Fruit fly (Drosophila melanogaster): ENCODE measurements around the gene CG42526.

CG42526 gene

dm6 chr3L:9460775-9461491 lies 25.7 kb upstream of the CG42526 start, which contains the start of the genes CG3434 and CG44838 (continued):
- peak; percentile 36 for TF ChIP-seq MTF-1 (GFP tag; optimal IDR thresholded peaks at IDR 0.05; ENCODE audit: borderline replicate concordance)
- peak; percentile 37 for TF ChIP-seq salm (tag; optimal IDR thresholded peaks at IDR 0.05)
- TF ChIP-seq slbo (GFP tag; IDR thresholded peaks at IDR 0.05), result peak; percentile 81
- TF ChIP-seq MBD-R2 (GFP tag; IDR thresholded peaks at IDR 0.05), result peak; percentile 74
- no peak for TF ChIP-seq CG2129 (GFP tag; IDR thresholded peaks at IDR 0.05; ENCODE audit: partially characterized antibody)
- TF ChIP-seq CG32767 (GFP tag; IDR thresholded peaks at IDR 0.05), result no peak; the same call in 1 of the 2 replicates
- TF ChIP-seq CG6272 (GFP tag; IDR thresholded peaks at IDR 0.05), result peak; percentile 76; the same call in 1 of the 2 replicates
- TF ChIP-seq gce (GFP tag; IDR thresholded peaks at IDR 0.05), result no peak
- TF ChIP-seq NFAT (GFP tag; IDR thresholded peaks at IDR 0.05), result peak; percentile 56
- peak; percentile 48 for TF ChIP-seq Dip3 (GFP tag; optimal IDR thresholded peaks at IDR 0.05)
- TF ChIP-seq nom (GFP tag; optimal IDR thresholded peaks at IDR 0.05), result peak; percentile 51
- no peak; the same call in 2 of the 3 replicates for TF ChIP-seq CG11560 (tag; IDR thresholded peaks at IDR 0.05)
- TF ChIP-seq CG8944 (GFP tag; optimal IDR thresholded peaks at IDR 0.05), result peak; percentile 55
- TF ChIP-seq CG9609 (GFP tag; optimal IDR thresholded peaks at IDR 0.05), result peak; percentile 53
- peak; percentile 70; the same call in 1 of the 3 replicates for TF ChIP-seq ken (GFP tag; IDR thresholded peaks at IDR 0.05)
- TF ChIP-seq CG8290 (GFP tag; optimal IDR thresholded peaks at IDR 0.05), result peak; percentile 83
- peak; percentile 27 to 81 for TF ChIP-seq CG8290 (tag; optimal IDR thresholded peaks at IDR 0.05)
- peak; percentile 85 for TF ChIP-seq Nf-YC (tag; optimal IDR thresholded peaks at IDR 0.05)
- peak; percentile 66 for TF ChIP-seq CG13624 (GFP tag; optimal IDR thresholded peaks at IDR 0.05)
- peak; percentile 76 for TF ChIP-seq bab2 (GFP tag; optimal IDR thresholded peaks at IDR 0.05)
- TF ChIP-seq CG14710 (tag; optimal IDR thresholded peaks at IDR 0.05), result peak; percentile 91
- peak; percentile 86 for TF ChIP-seq CG3847 (GFP tag; IDR thresholded peaks at IDR 0.05)
- peak; percentile 51 for TF ChIP-seq CG3065 (GFP tag; optimal IDR thresholded peaks at IDR 0.05)
- TF ChIP-seq sisA (GFP tag; IDR thresholded peaks at IDR 0.05), result peak; percentile 75
- peak; percentile 76 for TF ChIP-seq CG18619 (GFP tag; optimal IDR thresholded peaks at IDR 0.05)
- peak; percentile 75 for TF ChIP-seq cwo (GFP tag; optimal IDR thresholded peaks at IDR 0.05)
- TF ChIP-seq CG14050 (GFP tag; IDR thresholded peaks at IDR 0.05), result peak; percentile 60
- peak; percentile 75 for TF ChIP-seq scrt (GFP tag; optimal IDR thresholded peaks at IDR 0.05)
- no peak for TF ChIP-seq CG31365 (tag; optimal IDR thresholded peaks at IDR 0.05)
- no peak for TF ChIP-seq her (GFP tag; optimal IDR thresholded peaks at IDR 0.05)
- TF ChIP-seq Gug (GFP tag; IDR thresholded peaks at IDR 0.05), result peak; percentile 55
- TF ChIP-seq CG17802 (tag; optimal IDR thresholded peaks at IDR 0.05), result peak; percentile 58
- no peak for TF ChIP-seq rib (GFP tag; IDR thresholded peaks at IDR 0.05)
- TF ChIP-seq lov (optimal IDR thresholded peaks at IDR 0.05), result no peak
- TF ChIP-seq lov (GFP tag; IDR thresholded peaks at IDR 0.05), result 0 out of 3 replicates have a peak, but pooled peaks have one; percentile 35
- TF ChIP-seq row (GFP tag; IDR thresholded peaks at IDR 0.05), result peak; percentile 94
- TF ChIP-seq cg (GFP tag; optimal IDR thresholded peaks at IDR 0.05), result peak; percentile 60
- peak; percentile 58 for TF ChIP-seq Deaf1 (tag; optimal IDR thresholded peaks at IDR 0.05)
- no peak for TF ChIP-seq Trl (optimal IDR thresholded peaks at IDR 0.05)
- TF ChIP-seq Trl (GFP tag; optimal IDR thresholded peaks at IDR 0.05), result peak; percentile 53
- no peak for TF ChIP-seq chm (GFP tag; IDR thresholded peaks at IDR 0.05)
- no peak for TF ChIP-seq CG15073 (GFP tag; optimal IDR thresholded peaks at IDR 0.05)
- peak; percentile 44 for TF ChIP-seq mirr (GFP tag; optimal IDR thresholded peaks at IDR 0.05)
- peak; percentile 76 for TF ChIP-seq CG6765 (GFP tag; optimal IDR thresholded peaks at IDR 0.05)
- peak; percentile 31 for TF ChIP-seq CG3163 (GFP tag; optimal IDR thresholded peaks at IDR 0.05)
- TF ChIP-seq jing (GFP tag; optimal IDR thresholded peaks at IDR 0.05), result no peak
- peak; percentile 44; the same call in 1 of the 3 replicates for TF ChIP-seq CG7357 (GFP tag; IDR thresholded peaks at IDR 0.05)
- TF ChIP-seq tx (GFP tag; optimal IDR thresholded peaks at IDR 0.05), result peak; percentile 62
- TF ChIP-seq bowl (GFP tag; IDR thresholded peaks at IDR 0.05), result no peak
- peak; percentile 80 for TF ChIP-seq CG10366 (GFP tag; IDR thresholded peaks at IDR 0.05)
- TF ChIP-seq CG32532 (GFP tag; IDR thresholded peaks at IDR 0.05), result peak; percentile 81
